Worm (Caenorhabditis elegans) whole organism, L3 larva: ENCODE data around the gene nhr-192.

ENCODE experiments used
- ZK546.5 ChIP-seq: sonication (generic microtip); optimal IDR thresholded peaks from 2 replicates; lab custom pipeline; 2017; ENCODE audit warnings: missing biosample characterization, missing genetic modification characterization
- aly-2 ChIP-seq: fragments of 150-350 bp; optimal IDR thresholded peaks from 2 replicates; lab custom pipeline; 2014; ENCODE audit warnings: missing biosample characterization, missing genetic modification characterization
- ama-1 ChIP-seq: fragments of 150-350 bp; optimal IDR thresholded peaks from 2 replicates; lab custom pipeline; 2018
- ceh-9 ChIP-seq: sonication (generic microtip); optimal IDR thresholded peaks from 2 replicates; lab custom pipeline; 2018; ENCODE audit warnings: missing biosample characterization, missing genetic modification characterization
- daf-12 ChIP-seq: fragments of 150-350 bp; optimal IDR thresholded peaks from 2 replicates; lab custom pipeline; 2014; ENCODE audit warnings: missing biosample characterization, missing genetic modification reagents, missing genetic modification characterization
- egl-27 ChIP-seq: sonication (generic microtip); optimal IDR thresholded peaks from 4 replicates; lab custom pipeline; 2017; ENCODE audit warnings: missing biosample characterization, missing genetic modification reagents, missing genetic modification characterization
- egl-5 ChIP-seq: fragments of 150-350 bp; optimal IDR thresholded peaks from 2 replicates; lab custom pipeline; 2017; ENCODE audit warnings: missing biosample characterization, missing genetic modification reagents, missing genetic modification characterization, inconsistent platforms
- elt-1 ChIP-seq: fragments of 150-350 bp; optimal IDR thresholded peaks from 2 replicates; lab custom pipeline; 2014; ENCODE audit warnings: missing biosample characterization, missing genetic modification characterization
- elt-2 ChIP-seq: sonication (generic microtip); optimal IDR thresholded peaks from 2 replicates; lab custom pipeline; 2016; ENCODE audit warnings: missing genetic modification reagents, mild to moderate bottlenecking, missing genetic modification characterization, missing compliant biosample characterization
- elt-3 ChIP-seq, 3 experiments: fragments of 150-350 bp in 1 of 3; sonication (generic microtip) in 2 of 3; optimal IDR thresholded peaks; 2 replicates in 2 of 3; 4 replicates in 1 of 3; lab custom pipeline; 2014 to 2017; ENCODE audit warnings: missing biosample characterization in 3 of 3, missing genetic modification characterization in 3 of 3
- fkh-2 ChIP-seq: fragments of 150-350 bp; optimal IDR thresholded peaks from 2 replicates; lab custom pipeline; 2014; ENCODE audit warnings: missing biosample characterization, missing genetic modification reagents, missing genetic modification characterization
- hmg-11 ChIP-seq: sonication (generic microtip); optimal IDR thresholded peaks from 2 replicates; lab custom pipeline; 2016; ENCODE audit warnings: missing genetic modification characterization, missing compliant biosample characterization
- jun-1 ChIP-seq: fragments of 150-350 bp; optimal IDR thresholded peaks from 2 replicates; lab custom pipeline; 2014; ENCODE audit warnings: missing biosample characterization, missing genetic modification reagents, missing genetic modification characterization
- lin-39 ChIP-seq: fragments of 150-350 bp; optimal IDR thresholded peaks from 2 replicates; lab custom pipeline; 2018; ENCODE audit warnings: missing biosample characterization, missing genetic modification reagents, missing genetic modification characterization
- lsy-12 ChIP-seq: sonication (generic microtip); optimal IDR thresholded peaks from 2 replicates; lab custom pipeline; 2016; ENCODE audit warnings: mild to moderate bottlenecking, missing genetic modification characterization, missing compliant biosample characterization
- mdl-1 ChIP-seq: fragments of 150-350 bp; optimal IDR thresholded peaks from 2 replicates; lab custom pipeline; 2014; ENCODE audit warnings: missing biosample characterization, missing genetic modification characterization
- mml-1 ChIP-seq: fragments of 150-350 bp; sonication (generic microtip); optimal IDR thresholded peaks from 3 replicates; lab custom pipeline; 2014; ENCODE audit warnings: missing biosample characterization, missing genetic modification characterization
- nfya-1 ChIP-seq: sonication (generic microtip); optimal IDR thresholded peaks from 2 replicates; lab custom pipeline; 2017; ENCODE audit warnings: missing genetic modification characterization, mild to moderate bottlenecking, missing compliant biosample characterization, antibody characterized with exemption, moderate library complexity; ENCODE audit not compliant: insufficient read depth
- nhr-11 ChIP-seq: fragments of 150-350 bp; optimal IDR thresholded peaks from 2 replicates; lab custom pipeline; 2014; ENCODE audit warnings: missing biosample characterization, missing genetic modification characterization
- nhr-12 ChIP-seq: fragments of 150-350 bp; optimal IDR thresholded peaks from 2 replicates; lab custom pipeline; 2014; ENCODE audit warnings: missing biosample characterization, missing genetic modification characterization
- nhr-23 ChIP-seq: fragments of 150-350 bp; optimal IDR thresholded peaks from 2 replicates; lab custom pipeline; 2014; ENCODE audit warnings: missing biosample characterization, missing genetic modification reagents, missing genetic modification characterization
- nhr-237 ChIP-seq: fragments of 150-350 bp; optimal IDR thresholded peaks from 2 replicates; lab custom pipeline; 2014; ENCODE audit warnings: missing biosample characterization, missing genetic modification characterization
- nhr-25 ChIP-seq: sonication (generic microtip); optimal IDR thresholded peaks from 2 replicates; lab custom pipeline; 2017; ENCODE audit warnings: missing biosample characterization, missing genetic modification characterization
- nhr-43 ChIP-seq: sonication (generic microtip); optimal IDR thresholded peaks from 2 replicates; lab custom pipeline; 2016; ENCODE audit warnings: mild to moderate bottlenecking, missing genetic modification characterization, missing compliant biosample characterization; ENCODE audit not compliant: poor library complexity, severe bottlenecking
- nhr-67 ChIP-seq: fragments of 150-350 bp; optimal IDR thresholded peaks from 2 replicates; lab custom pipeline; 2014; ENCODE audit warnings: missing biosample characterization, missing genetic modification characterization
- nhr-76 ChIP-seq: fragments of 150-350 bp; sonication (generic microtip); optimal IDR thresholded peaks from 5 replicates; lab custom pipeline; 2014; ENCODE audit warnings: missing biosample characterization, missing genetic modification characterization
- pha-4 ChIP-seq: fragments of 150-350 bp; optimal IDR thresholded peaks from 2 replicates; lab custom pipeline; 2014; ENCODE audit warnings: missing biosample characterization, missing genetic modification reagents, missing genetic modification characterization
- pqm-1 ChIP-seq: fragments of 150-350 bp; optimal IDR thresholded peaks from 2 replicates; lab custom pipeline; 2017; ENCODE audit warnings: missing biosample characterization, missing genetic modification characterization, inconsistent platforms
- skn-1 ChIP-seq: fragments of 150-350 bp; optimal IDR thresholded peaks from 2 replicates; lab custom pipeline; 2014; ENCODE audit warnings: missing biosample characterization, missing genetic modification characterization
- tbx-2 ChIP-seq: sonication (generic microtip); optimal IDR thresholded peaks from 2 replicates; lab custom pipeline; 2016; ENCODE audit warnings: mild to moderate bottlenecking, missing genetic modification characterization, missing compliant biosample characterization
- unc-39 ChIP-seq: sonication (generic microtip); optimal IDR thresholded peaks from 4 replicates; lab custom pipeline; 2017; ENCODE audit warnings: missing biosample characterization, missing genetic modification characterization
- unc-62 ChIP-seq: fragments of 150-350 bp; sonication (generic microtip); optimal IDR thresholded peaks from 4 replicates; lab custom pipeline; 2014; ENCODE audit warnings: missing biosample characterization, missing genetic modification reagents, missing genetic modification characterization
- ztf-11 ChIP-seq: fragments of 150-350 bp; optimal IDR thresholded peaks from 2 replicates; lab custom pipeline; 2014; ENCODE audit warnings: missing biosample characterization, missing genetic modification characterization
- ztf-4 ChIP-seq: fragments of 150-350 bp; optimal IDR thresholded peaks from 2 replicates; lab custom pipeline; 2014; ENCODE audit warnings: missing biosample characterization, missing genetic modification characterization

The nhr-192 gene

DNA sequence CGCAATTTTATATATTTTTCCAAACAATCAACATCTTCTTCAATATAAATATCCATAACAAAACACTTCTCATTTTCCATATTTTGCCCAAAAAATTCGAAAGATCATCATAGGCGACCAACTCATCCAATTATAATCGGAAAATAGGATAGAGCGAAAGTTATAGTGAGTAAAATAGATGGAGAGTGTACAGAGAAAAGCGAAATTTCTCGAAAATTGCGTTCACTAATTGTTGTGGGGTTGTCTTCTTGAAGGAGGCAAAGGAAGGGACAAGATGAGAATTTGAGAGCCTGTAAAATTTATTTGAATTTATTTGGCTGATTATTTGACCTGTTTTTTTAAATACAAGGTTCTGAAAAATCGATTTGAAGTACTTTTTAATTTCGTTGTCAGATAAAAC is 34.9 kb downstream of the nhr-192 start:
- TF ChIP-seq unc-39 (tag; lab: Kevin White, UChicago) (no peak), nfya-1 (no peak), nhr-23 (tag; lab: Kevin White, UChicago) (peak; percentile 2)

DNA sequence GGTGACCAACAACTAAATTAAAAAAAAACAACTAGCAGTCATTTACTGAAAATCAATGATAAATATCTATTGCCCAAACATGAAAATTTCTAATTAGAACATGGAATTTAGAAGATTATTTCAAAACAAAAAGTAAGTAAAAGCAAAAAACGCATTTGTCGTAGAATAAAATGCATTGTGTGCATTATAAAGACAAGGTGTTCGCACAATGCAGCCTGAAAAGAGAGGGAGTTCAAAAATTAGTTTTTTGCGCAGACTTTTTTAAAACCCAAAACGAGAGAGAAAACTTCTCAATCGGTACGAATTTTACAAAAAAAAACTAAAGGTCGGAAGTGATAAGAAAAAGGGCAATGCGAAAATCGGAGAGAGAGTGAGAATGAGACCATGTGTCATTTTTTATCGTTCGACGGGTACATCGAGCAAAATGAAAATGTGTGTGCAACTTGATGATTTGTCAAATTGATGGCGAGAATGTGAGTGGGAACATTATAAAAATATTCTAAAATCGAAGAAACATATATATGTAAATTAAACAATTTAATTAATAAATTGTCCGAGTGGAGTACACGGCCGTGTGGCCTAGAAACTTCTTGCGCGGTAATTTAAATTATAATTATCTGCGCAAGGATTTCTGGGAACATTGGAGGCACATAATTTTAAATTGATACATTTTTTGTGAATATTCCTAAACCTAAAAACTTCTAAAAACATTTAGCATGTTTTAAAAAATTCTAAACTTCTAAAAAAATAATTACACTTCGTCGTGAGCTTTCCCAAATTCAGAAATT is 38.9 kb downstream of the nhr-192 start:
- TF ChIP-seq ztf-11 (tag; lab: Kevin White, UChicago), result no peak
- peak; percentile 46 for TF ChIP-seq pha-4
- no peak for TF ChIP-seq jun-1 (tag; lab: Kevin White, UChicago)
- TF ChIP-seq mdl-1, result no peak
- no peak for TF ChIP-seq nhr-76
- TF ChIP-seq nhr-25, result no peak
- TF ChIP-seq unc-62 (GFP tag; lab: Kevin White, UChicago), result no peak
- TF ChIP-seq pqm-1 (tag; lab: Kevin White, UChicago), result peak; percentile 54
- no peak for TF ChIP-seq ama-1 (lab: Kevin White, UChicago)
- peak; percentile 70 for TF ChIP-seq elt-2
- TF ChIP-seq skn-1 (tag; lab: Kevin White, UChicago), result peak; percentile 23
- no peak for TF ChIP-seq ZK546.5
- TF ChIP-seq egl-27 (tag; lab: Kevin White, UChicago), result no peak
- TF ChIP-seq nhr-12 (tag; lab: Kevin White, UChicago), result no peak
- TF ChIP-seq nfya-1, result peak; percentile 47
- no peak for TF ChIP-seq nhr-43 (tag; lab: Kevin White, UChicago)
- TF ChIP-seq egl-5 (tag; lab: Kevin White, UChicago), result no peak
- TF ChIP-seq mml-1 (tag; lab: Kevin White, UChicago), result no peak
- TF ChIP-seq lsy-12, result no peak
- peak; percentile 19 for TF ChIP-seq nhr-23 (tag; lab: Kevin White, UChicago)
- TF ChIP-seq tbx-2 (tag; lab: Kevin White, UChicago), result no peak
- no peak for TF ChIP-seq nhr-67
- TF ChIP-seq nhr-237 (tag; lab: Kevin White, UChicago), result no peak
- TF ChIP-seq fkh-2 (tag; lab: Kevin White, UChicago), result no peak
- TF ChIP-seq elt-3 (tag; optimal IDR thresholded peaks at IDR 0.05; lab: Kevin White, UChicago), result peak in 1 of 3 experiments; percentile 31

DNA sequence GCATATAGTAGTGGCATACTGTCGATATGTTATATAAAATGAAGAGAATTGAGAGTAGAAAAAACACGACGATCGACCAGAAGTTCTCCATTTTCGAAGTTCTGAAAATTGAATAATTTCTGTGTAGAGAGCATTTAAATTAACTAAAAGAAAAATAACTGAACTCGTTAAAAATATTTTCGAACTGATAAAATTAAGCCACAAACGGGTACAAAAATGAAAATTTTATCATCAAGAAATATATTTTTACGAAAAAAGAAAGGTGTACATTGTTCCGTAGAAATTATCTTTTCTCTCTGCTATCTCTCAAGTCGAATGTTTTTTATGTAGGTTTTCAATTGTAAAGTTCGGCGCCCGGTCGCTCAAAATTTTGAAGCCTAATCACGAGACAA is 39.5 kb downstream of the nhr-192 start, which contains the start of gene acl-2:
Gene acl-2, minus strand, starts transcription at position 101 of the 392 bp plus-strand sequence.
- TF ChIP-seq fkh-2 (tag; lab: Kevin White, UChicago) (no peak), ama-1 (lab: Kevin White, UChicago) (no peak), egl-5 (tag; lab: Kevin White, UChicago) (no peak), egl-27 (tag; lab: Kevin White, UChicago) (no peak), nhr-11 (no peak), ztf-4 (tag; lab: Kevin White, UChicago) (no peak), lin-39 (tag; lab: Kevin White, UChicago) (no peak), elt-2 (no peak), nhr-237 (tag; lab: Kevin White, UChicago) (no peak), daf-12 (no peak), ceh-9 (tag; lab: Kevin White, UChicago) (no peak)

ce11 chrV:10023062-10023536 is 47.3 kb downstream of the nhr-192 start:
- TF ChIP-seq lin-39 (tag; lab: Kevin White, UChicago), result no peak
- TF ChIP-seq nhr-43 (tag; lab: Kevin White, UChicago), result no peak
- no peak for TF ChIP-seq fkh-2 (tag; lab: Kevin White, UChicago)
- no peak for TF ChIP-seq nfya-1
- TF ChIP-seq ceh-9 (tag; lab: Kevin White, UChicago), result no peak
- no peak for TF ChIP-seq pqm-1 (tag; lab: Kevin White, UChicago)
- no peak for TF ChIP-seq hmg-11 (tag; lab: Kevin White, UChicago)
- no peak for TF ChIP-seq ztf-4 (tag; lab: Kevin White, UChicago)
- no peak for TF ChIP-seq nhr-67
- TF ChIP-seq aly-2, result no peak
- TF ChIP-seq elt-1, result no peak
- no peak for TF ChIP-seq egl-27 (tag; lab: Kevin White, UChicago)
- TF ChIP-seq, all 47 proteins: peak for 0
